Fruit fly (Drosophila melanogaster) whole organism, pupa: ENCODE results near the gene CG2202.

ENCODE experiments used
- CG10348 ChIP-seq: fragments of 200-800 bp; sonication (Bioruptor generic); IDR thresholded peaks from 2 replicates; pipeline ENCODE4 v1.3.6; 2022; ENCODE audit warnings: missing biosample characterization, missing genetic modification characterization
- CG12605 ChIP-seq: fragments of 200-800 bp; sonication (Bioruptor generic); IDR thresholded peaks from 2 replicates; pipeline ENCODE4 v1.3.6; 2022; ENCODE audit warnings: missing biosample characterization, missing genetic modification characterization
- CG13204 ChIP-seq: fragments of 200-800 bp; sonication (Bioruptor generic); optimal IDR thresholded peaks from 2 replicates; lab custom pipeline; 2018; ENCODE audit warnings: missing biosample characterization, mild to moderate bottlenecking, missing genetic modification characterization, moderate library complexity
- CG14655 ChIP-seq: fragments of 200-800 bp; sonication (Bioruptor generic); optimal IDR thresholded peaks from 3 replicates; lab custom pipeline; 2017; ENCODE audit warnings: mild to moderate bottlenecking, missing biosample characterization, missing genetic modification reagents, missing genetic modification characterization
- CG15710 ChIP-seq: fragments of 200-800 bp; sonication (Bioruptor generic); optimal IDR thresholded peaks from 2 replicates; lab custom pipeline; 2018; ENCODE audit warnings: missing biosample characterization, mild to moderate bottlenecking, missing genetic modification characterization, moderate library complexity
- CG17806 ChIP-seq: fragments of 200-800 bp; sonication (Bioruptor generic); optimal IDR thresholded peaks from 2 replicates; lab custom pipeline; 2018; ENCODE audit warnings: missing biosample characterization, mild to moderate bottlenecking, missing genetic modification characterization, moderate library complexity
- CG32121 ChIP-seq: fragments of 200-800 bp; sonication (Bioruptor generic); IDR thresholded peaks from 2 replicates; pipeline ENCODE4 v1.3.6; 2022; ENCODE audit warnings: missing biosample characterization, missing genetic modification characterization
- CG34367 ChIP-seq: fragments of 200-800 bp; sonication (Bioruptor generic); optimal IDR thresholded peaks from 2 replicates; lab custom pipeline; 2018; ENCODE audit warnings: missing biosample characterization, mild to moderate bottlenecking, missing genetic modification characterization
- CG4496 ChIP-seq: fragments of 200-800 bp; sonication (Bioruptor generic); IDR thresholded peaks from 3 replicates; pipeline ENCODE4 v1.3.6; 2022; ENCODE audit warnings: missing biosample characterization, missing genetic modification characterization
- CG8159 ChIP-seq: fragments of 200-800 bp; sonication (Bioruptor generic); optimal IDR thresholded peaks from 3 replicates; lab custom pipeline; 2018; ENCODE audit warnings: missing biosample characterization, mild to moderate bottlenecking, missing genetic modification characterization, moderate library complexity
- CG8301 ChIP-seq: fragments of 200-800 bp; sonication (Bioruptor generic); optimal IDR thresholded peaks from 2 replicates; lab custom pipeline; 2018; ENCODE audit warnings: missing biosample characterization, mild to moderate bottlenecking, missing genetic modification characterization
- CG9948 ChIP-seq: fragments of 200-800 bp; sonication (Bioruptor generic); optimal IDR thresholded peaks from 2 replicates; lab custom pipeline; 2018; ENCODE audit warnings: missing biosample characterization, mild to moderate bottlenecking, missing genetic modification characterization, moderate library complexity
- D1 ChIP-seq: fragments of 200-800 bp; sonication (Bioruptor generic); optimal IDR thresholded peaks from 2 replicates; lab custom pipeline; 2018; ENCODE audit warnings: missing biosample characterization, mild to moderate bottlenecking, missing genetic modification characterization, moderate library complexity
- EcR ChIP-seq: fragments of 200-800 bp; sonication (Bioruptor generic); optimal IDR thresholded peaks from 3 replicates; lab custom pipeline; 2019; ENCODE audit warnings: missing biosample characterization, missing genetic modification characterization, mild to moderate bottlenecking, moderate library complexity, missing genetic modification reagents
- Ets98B ChIP-seq: fragments of 200-800 bp; sonication (Bioruptor generic); IDR thresholded peaks from 2 replicates; pipeline ENCODE4 v1.3.6; 2022; ENCODE audit warnings: missing biosample characterization, missing genetic modification characterization
- Pif1A ChIP-seq: fragments of 200-800 bp; sonication (Bioruptor generic); optimal IDR thresholded peaks from 3 replicates; lab custom pipeline; 2016; ENCODE audit warnings: missing biosample characterization, missing genetic modification characterization
- Pif1B ChIP-seq: fragments of 200-800 bp; sonication (Bioruptor generic); optimal IDR thresholded peaks from 3 replicates; lab custom pipeline; 2016; ENCODE audit warnings: missing biosample characterization, missing genetic modification characterization
- Snoo ChIP-seq: fragments of 200-800 bp; sonication (Bioruptor generic); optimal IDR thresholded peaks from 3 replicates; lab custom pipeline; 2017; ENCODE audit warnings: missing biosample characterization, mild to moderate bottlenecking, missing genetic modification characterization, inconsistent platforms
- fd96Ca ChIP-seq: fragments of 200-800 bp; sonication (Bioruptor generic); IDR thresholded peaks from 3 replicates; pipeline ENCODE4 v1.3.6; 2022; ENCODE audit warnings: missing biosample characterization, missing genetic modification characterization
- gl ChIP-seq: fragments of 200-800 bp; sonication (Bioruptor generic); optimal IDR thresholded peaks from 2 replicates; lab custom pipeline; 2018; ENCODE audit warnings: missing biosample characterization, mild to moderate bottlenecking, missing genetic modification characterization
- rn ChIP-seq: fragments of 200-800 bp; sonication (Bioruptor generic); IDR thresholded peaks from 2 replicates; pipeline ENCODE4 v1.3.6; 2022; ENCODE audit warnings: missing biosample characterization, missing genetic modification characterization

Gene CG2202

dm6 chrX:10824227-10824702 is 24.3 kb upstream of the CG2202 start, which contains the start of gene Imp:
TSS of gene Imp (minus strand) at chrX:10824277.
- TF ChIP-seq CG13204 (GFP tag; lab: Kevin White, UChicago) (no peak), Ets98B (GFP tag; lab: Robert Waterston, UW) (no peak)

dm6 chrX:10825349-10826129 is 23.0 kb upstream of the CG2202 start:
- TF ChIP-seq CG8159 (tag; lab: Kevin White, UChicago) (no peak), CG13204 (GFP tag; lab: Kevin White, UChicago) (no peak), rn (GFP tag; lab: Robert Waterston, UW) (no peak), fd96Ca (no peak), Pif1B (GFP tag; lab: Kevin White, UChicago) (no peak)

dm6 chrX:10827301-10827700 is 21.3 kb upstream of the CG2202 start:
- TF ChIP-seq CG17806 (tag; lab: Kevin White, UChicago) (peak; percentile 15), Pif1A (GFP tag; lab: Kevin White, UChicago) (no peak), fd96Ca (no peak), Ets98B (GFP tag; lab: Robert Waterston, UW) (no peak), CG8159 (tag; lab: Kevin White, UChicago) (peak; percentile 60), EcR (GFP tag; lab: Kevin White, UChicago) (no peak), D1 (no peak), CG15710 (peak; percentile 16), CG32121 (GFP tag; lab: Robert Waterston, UW) (no peak), CG9948 (tag; lab: Kevin White, UChicago) (peak; percentile 30), CG10348 (GFP tag; lab: Robert Waterston, UW) (no peak), CG34367 (tag; lab: Kevin White, UChicago) (peak; percentile 2), CG12605 (GFP tag; lab: Robert Waterston, UW) (no peak), gl (tag; lab: Kevin White, UChicago) (no peak), Pif1B (GFP tag; lab: Kevin White, UChicago) (no peak), CG13204 (GFP tag; lab: Kevin White, UChicago) (no peak), rn (GFP tag; lab: Robert Waterston, UW) (no peak), CG4496 (GFP tag; lab: Robert Waterston, UW) (no peak), Snoo (tag; lab: Kevin White, UChicago) (no peak), CG14655 (GFP tag; lab: Kevin White, UChicago) (no peak), CG8301 (tag; lab: Kevin White, UChicago) (no peak)

dm6 chrX:10832369-10832768 is 16.2 kb upstream of the CG2202 start:
- TF ChIP-seq D1 = peak; percentile 73
- TF ChIP-seq CG13204 (GFP tag; lab: Kevin White, UChicago) = no peak
- TF ChIP-seq Snoo (tag; lab: Kevin White, UChicago) = peak; percentile 36
- TF ChIP-seq CG4496 (GFP tag; lab: Robert Waterston, UW) = no peak
- peak; percentile 6 for TF ChIP-seq CG17806 (tag; lab: Kevin White, UChicago)

dm6 chrX:10835631-10836030 is 12.9 kb upstream of the CG2202 start:
- TF ChIP-seq CG9948 (tag; lab: Kevin White, UChicago) (no peak), CG13204 (GFP tag; lab: Kevin White, UChicago) (no peak), CG34367 (tag; lab: Kevin White, UChicago) (no peak), D1 (no peak), CG8301 (tag; lab: Kevin White, UChicago) (no peak)

- TF ChIP-seq EcR (GFP tag; lab: Kevin White, UChicago) (no peak), CG8301 (tag; lab: Kevin White, UChicago) (no peak), CG4496 (GFP tag; lab: Robert Waterston, UW) (no peak), Snoo (tag; lab: Kevin White, UChicago) (no peak), D1 (no peak), fd96Ca (no peak), Pif1B (GFP tag; lab: Kevin White, UChicago) (no peak), CG34367 (tag; lab: Kevin White, UChicago) (no peak), CG14655 (GFP tag; lab: Kevin White, UChicago) (no peak), CG15710 (no peak), CG17806 (tag; lab: Kevin White, UChicago) (no peak), CG8159 (tag; lab: Kevin White, UChicago) (no peak), rn (GFP tag; lab: Robert Waterston, UW) (no peak), CG32121 (GFP tag; lab: Robert Waterston, UW) (no peak), CG10348 (GFP tag; lab: Robert Waterston, UW) (no peak), CG12605 (GFP tag; lab: Robert Waterston, UW) (no peak), CG13204 (GFP tag; lab: Kevin White, UChicago) (no peak), gl (tag; lab: Kevin White, UChicago) (no peak), CG9948 (tag; lab: Kevin White, UChicago) (no peak)
Measured at dm6 chrX:10838962-10839361, 9.6 kb upstream of the CG2202 start, which contains the start of gene CG15210. TSS of gene CG15210 (plus strand) at chrX:10839230.
